Fruit fly (Drosophila melanogaster) whole organism, adult: ENCODE measurements around the gene COX6CL.

Source experiments
- CG11617 ChIP-seq: fragments of 200-800 bp; sonication (Bioruptor generic); optimal IDR thresholded peaks from 2 replicates; lab custom pipeline; 2017; ENCODE audit warnings: mild to moderate bottlenecking, missing biosample characterization, missing genetic modification reagents, missing genetic modification characterization
- CG12768 ChIP-seq: fragments of 200-800 bp; sonication (Bioruptor generic); optimal IDR thresholded peaks from 2 replicates; lab custom pipeline; 2017; ENCODE audit warnings: missing biosample characterization, missing genetic modification characterization, mild to moderate bottlenecking, moderate library complexity, missing genetic modification reagents
- CG14711 ChIP-seq: fragments of 200-800 bp; sonication (Bioruptor generic); optimal IDR thresholded peaks from 2 replicates; lab custom pipeline; 2018; ENCODE audit warnings: missing biosample characterization, mild to moderate bottlenecking, missing genetic modification characterization, moderate library complexity
- CG1620 ChIP-seq: fragments of 200-800 bp; sonication (Bioruptor generic); optimal IDR thresholded peaks from 2 replicates; lab custom pipeline; 2016; ENCODE audit warnings: missing biosample characterization, missing genetic modification characterization
- CG33017 ChIP-seq: fragments of 200-800 bp; sonication (Bioruptor generic); optimal IDR thresholded peaks from 2 replicates; lab custom pipeline; 2018; ENCODE audit warnings: missing biosample characterization, mild to moderate bottlenecking, missing genetic modification characterization, moderate library complexity
- CG5204 ChIP-seq: fragments of 200-800 bp; sonication (Bioruptor generic); optimal IDR thresholded peaks from 2 replicates; lab custom pipeline; 2016; ENCODE audit warnings: missing biosample characterization, missing genetic modification characterization
- CG7045 ChIP-seq: fragments of 200-800 bp; sonication (Bioruptor generic); optimal IDR thresholded peaks from 2 replicates; lab custom pipeline; 2017; ENCODE audit warnings: missing biosample characterization, mild to moderate bottlenecking, missing genetic modification characterization
- CG7101 ChIP-seq: fragments of 200-800 bp; sonication (Bioruptor generic); optimal IDR thresholded peaks from 2 replicates; lab custom pipeline; 2018; ENCODE audit warnings: missing biosample characterization, mild to moderate bottlenecking, missing genetic modification characterization, moderate library complexity
- Clk ChIP-seq: fragments of 200-800 bp; sonication (Bioruptor generic); optimal IDR thresholded peaks from 2 replicates; lab custom pipeline; 2017; ENCODE audit warnings: missing biosample characterization, missing genetic modification characterization
- Crg-1 ChIP-seq: fragments of 200-800 bp; sonication (Bioruptor generic); optimal IDR thresholded peaks from 2 replicates; lab custom pipeline; 2016; ENCODE audit warnings: missing biosample characterization, missing genetic modification characterization
- Hr96 ChIP-seq: fragments of 200-800 bp; sonication (Bioruptor generic); optimal IDR thresholded peaks from 2 replicates; lab custom pipeline; 2016; ENCODE audit warnings: missing biosample characterization, missing genetic modification characterization
- Mnt ChIP-seq: fragments of 200-800 bp; sonication (Bioruptor generic); optimal IDR thresholded peaks from 2 replicates; lab custom pipeline; 2016; ENCODE audit warnings: missing biosample characterization, mild to moderate bottlenecking, missing genetic modification characterization
- bab1 ChIP-seq: fragments of 200-800 bp; sonication (Bioruptor generic); optimal IDR thresholded peaks from 3 replicates; lab custom pipeline; 2019; ENCODE audit warnings: missing biosample characterization, mild to moderate bottlenecking, missing genetic modification characterization, moderate library complexity
- cic ChIP-seq: fragments of 200-800 bp; sonication (Bioruptor generic); optimal IDR thresholded peaks from 2 replicates; lab custom pipeline; 2017; ENCODE audit warnings: missing biosample characterization, mild to moderate bottlenecking, missing genetic modification characterization, moderate library complexity
- cnc ChIP-seq, 2 experiments: fragments of >200 bp; optimal IDR thresholded peaks; 2 replicates each; lab custom pipeline; 2017
- kay ChIP-seq: fragments of 200-800 bp; sonication (Bioruptor generic); peaks from one replicate; lab custom pipeline; 2016; ENCODE audit warnings: missing biosample characterization, missing genetic modification characterization, borderline replicate concordance
- ovo ChIP-seq: fragments of 200-800 bp; sonication (Bioruptor generic); optimal IDR thresholded peaks from 2 replicates; lab custom pipeline; 2016; ENCODE audit warnings: missing biosample characterization, missing genetic modification characterization
- pad ChIP-seq: fragments of 200-800 bp; sonication (Bioruptor generic); optimal IDR thresholded peaks from 3 replicates; lab custom pipeline; 2017; ENCODE audit warnings: missing biosample characterization, missing genetic modification characterization, mild to moderate bottlenecking, moderate library complexity, missing genetic modification reagents
- tj ChIP-seq: fragments of 200-800 bp; sonication (Bioruptor generic); optimal IDR thresholded peaks from 3 replicates; lab custom pipeline; 2017; ENCODE audit warnings: missing biosample characterization, mild to moderate bottlenecking, missing genetic modification characterization, moderate library complexity
- toe ChIP-seq: fragments of 200-800 bp; sonication (Bioruptor generic); optimal IDR thresholded peaks from 2 replicates; lab custom pipeline; 2016; ENCODE audit warnings: missing biosample characterization, missing genetic modification characterization

Gene COX6CL

dm6 chr2L:5793098-5793497 lies 25.1 kb downstream of the COX6CL start:
- TF ChIP-seq cnc (optimal IDR thresholded peaks at IDR 0.05; lab: Kevin White, UChicago) = no peak
- no peak for TF ChIP-seq CG1620 (GFP tag; lab: Kevin White, UChicago)
- TF ChIP-seq Hr96 (GFP tag; lab: Kevin White, UChicago) = no peak

dm6 chr2L:5790799-5791526 lies 27.3 kb downstream of the COX6CL start:
- no peak for TF ChIP-seq Clk (GFP tag; lab: Kevin White, UChicago)
- TF ChIP-seq Crg-1 = no peak
- no peak for TF ChIP-seq Mnt (GFP tag; lab: Kevin White, UChicago)
- TF ChIP-seq kay (GFP tag; lab: Kevin White, UChicago) = peak; percentile 8
- TF ChIP-seq pad (GFP tag; lab: Kevin White, UChicago) = no peak

DNA sequence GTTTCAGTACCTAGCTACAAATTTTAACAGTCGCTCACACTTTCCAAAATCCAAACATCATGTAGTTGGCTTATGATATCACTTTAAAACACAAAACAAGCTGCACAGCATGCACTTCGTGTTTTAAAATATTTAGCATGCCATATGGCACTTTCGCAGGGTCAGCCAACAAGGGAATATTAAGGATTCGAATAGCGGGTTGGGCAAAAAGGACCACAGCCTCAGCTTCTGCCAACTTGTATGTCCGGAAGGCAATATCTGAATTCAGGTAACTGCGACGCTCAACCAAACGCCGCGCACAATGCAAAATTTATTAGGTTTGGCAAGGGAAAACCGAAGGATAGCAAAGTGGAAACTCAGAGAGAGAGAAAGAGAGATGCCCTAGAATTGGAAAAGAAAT lies 29.0 kb downstream of the COX6CL start:
- TF ChIP-seq Hr96 (GFP tag; lab: Kevin White, UChicago) (no peak), cic (GFP tag; lab: Kevin White, UChicago) (no peak), pad (GFP tag; lab: Kevin White, UChicago) (no peak), tj (no peak), toe (GFP tag; lab: Kevin White, UChicago) (no peak)

DNA sequence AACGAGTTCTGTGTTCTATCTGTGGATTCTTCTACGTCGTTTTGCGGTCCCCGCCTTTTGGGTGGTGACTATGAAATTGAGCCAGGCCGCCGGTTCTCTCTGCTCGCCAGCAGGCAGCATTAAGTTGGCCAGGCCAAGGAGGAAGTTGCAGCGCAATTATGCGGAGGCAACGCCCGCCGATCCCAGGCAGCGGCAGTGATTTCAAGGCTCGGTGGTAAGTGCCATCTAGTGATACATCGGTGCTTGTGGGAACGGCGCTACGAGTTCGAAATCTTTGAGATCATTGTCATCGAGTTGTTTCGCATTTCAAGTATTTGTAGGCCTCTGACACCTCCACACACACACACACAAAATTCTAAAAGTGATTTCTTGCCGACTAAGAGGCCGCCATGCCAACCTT lies 34.5 kb downstream of the COX6CL start, which contains the start of gene CG31913:
Gene CG31913, plus strand, starts transcription at position 301 of the 400 bp plus-strand sequence.
- TF ChIP-seq Clk (GFP tag; lab: Kevin White, UChicago) = no peak
- TF ChIP-seq CG33017 (tag; lab: Kevin White, UChicago) = no peak
- no peak for TF ChIP-seq cic (GFP tag; lab: Kevin White, UChicago)
- no peak for TF ChIP-seq pad (GFP tag; lab: Kevin White, UChicago)
- no peak for TF ChIP-seq tj
- no peak for TF ChIP-seq ovo (GFP tag; lab: Kevin White, UChicago)
- TF ChIP-seq CG7101 (tag; lab: Kevin White, UChicago) = no peak
- TF ChIP-seq Hr96 (GFP tag; lab: Kevin White, UChicago) = no peak
- TF ChIP-seq toe (GFP tag; lab: Kevin White, UChicago) = no peak
- no peak for TF ChIP-seq Crg-1
- no peak for TF ChIP-seq CG5204 (GFP tag; lab: Kevin White, UChicago)
- TF ChIP-seq cnc (optimal IDR thresholded peaks at IDR 0.05; lab: Kevin White, UChicago) = no peak
- no peak for TF ChIP-seq CG11617 (GFP tag; lab: Kevin White, UChicago)
- TF ChIP-seq kay (GFP tag; lab: Kevin White, UChicago) = no peak
- TF ChIP-seq CG1620 (GFP tag; lab: Kevin White, UChicago) = no peak

DNA sequence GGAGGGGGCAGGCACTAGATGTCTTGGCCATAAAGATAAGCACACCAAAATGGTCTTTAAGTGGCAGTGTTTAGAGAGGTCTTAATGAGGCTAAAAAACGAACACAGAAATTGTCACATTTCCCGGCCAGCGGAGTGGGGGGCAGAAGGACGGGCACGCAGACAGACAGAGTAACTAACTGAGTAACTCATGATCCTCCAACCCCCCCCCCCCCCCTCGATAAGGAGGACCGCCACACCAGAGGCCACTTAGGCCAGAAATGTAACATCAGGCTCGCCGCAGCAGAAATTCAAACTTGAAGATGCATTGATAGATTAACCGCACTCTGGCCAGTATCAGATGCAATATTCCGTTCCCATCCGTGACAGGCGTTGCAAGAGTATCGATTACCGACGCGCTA lies 35.4 kb downstream of the COX6CL start:
- no peak for TF ChIP-seq CG12768
- TF ChIP-seq cnc (optimal IDR thresholded peaks at IDR 0.05; lab: Kevin White, UChicago) = no peak
- TF ChIP-seq pad (GFP tag; lab: Kevin White, UChicago) = no peak
- TF ChIP-seq CG11617 (GFP tag; lab: Kevin White, UChicago) = no peak
- no peak for TF ChIP-seq CG1620 (GFP tag; lab: Kevin White, UChicago)
- no peak for TF ChIP-seq kay (GFP tag; lab: Kevin White, UChicago)
- TF ChIP-seq toe (GFP tag; lab: Kevin White, UChicago) = no peak
- no peak for TF ChIP-seq Hr96 (GFP tag; lab: Kevin White, UChicago)
- TF ChIP-seq bab1 = no peak
- no peak for TF ChIP-seq CG5204 (GFP tag; lab: Kevin White, UChicago)
- no peak for TF ChIP-seq Clk (GFP tag; lab: Kevin White, UChicago)
- TF ChIP-seq ovo (GFP tag; lab: Kevin White, UChicago) = no peak
- TF ChIP-seq CG14711 (tag; lab: Kevin White, UChicago) = no peak
- TF ChIP-seq cic (GFP tag; lab: Kevin White, UChicago) = no peak
- no peak for TF ChIP-seq CG7101 (tag; lab: Kevin White, UChicago)
- TF ChIP-seq CG7045 = no peak
- TF ChIP-seq Mnt (GFP tag; lab: Kevin White, UChicago) = no peak
- no peak for TF ChIP-seq Crg-1
- no peak for TF ChIP-seq tj

DNA sequence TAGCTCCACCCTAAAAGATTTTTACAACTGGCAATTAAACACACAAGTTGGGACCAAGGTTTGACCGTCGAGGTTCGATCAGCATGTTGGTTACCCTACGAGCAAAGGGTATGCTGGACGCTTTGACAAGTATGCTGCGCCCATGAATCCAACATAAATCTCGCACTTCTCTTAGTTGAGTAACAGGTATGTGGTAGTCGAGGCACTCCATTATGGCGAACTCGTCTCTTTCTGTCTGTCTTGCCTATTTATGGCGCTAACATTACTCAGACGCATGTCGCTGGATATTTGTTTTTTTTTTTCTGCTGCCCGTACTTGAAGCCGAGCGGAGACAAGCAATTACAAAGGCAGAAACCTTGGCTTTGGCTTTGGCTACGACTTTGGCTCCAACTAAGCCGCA lies 37.1 kb downstream of the COX6CL start:
- no peak for TF ChIP-seq CG12768
- no peak for TF ChIP-seq toe (GFP tag; lab: Kevin White, UChicago)
- TF ChIP-seq Clk (GFP tag; lab: Kevin White, UChicago) = no peak
- TF ChIP-seq Hr96 (GFP tag; lab: Kevin White, UChicago) = no peak
- TF ChIP-seq pad (GFP tag; lab: Kevin White, UChicago) = no peak
- no peak for TF ChIP-seq bab1
- no peak for TF ChIP-seq CG14711 (tag; lab: Kevin White, UChicago)

DNA sequence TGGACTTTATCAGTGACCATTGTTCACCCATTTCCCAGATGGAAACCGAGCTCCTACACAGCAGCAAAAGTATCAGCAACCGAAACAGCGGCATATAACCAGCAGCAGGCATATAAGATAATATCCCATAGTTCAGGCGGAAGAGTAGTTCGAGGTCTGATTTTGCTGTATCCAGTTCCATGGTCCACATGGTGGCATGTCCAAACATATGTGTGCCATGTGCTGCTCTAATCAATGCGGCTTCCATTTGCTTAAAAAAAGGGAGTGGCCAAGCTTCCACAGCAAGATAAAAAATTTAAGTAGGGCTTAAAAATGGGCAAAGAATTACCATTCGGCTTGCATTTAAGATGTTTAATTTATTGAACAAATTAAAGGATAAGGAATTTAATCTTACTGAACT lies 37.5 kb downstream of the COX6CL start:
- TF ChIP-seq CG7045 = no peak
- TF ChIP-seq CG12768 = no peak
